2 worm cellular contexts compared by ENCODE assay signal in genomic region chrX:8460958-8461357, ce11.
TF ChIP-seq lines count a peak whose summit lies in the region.

No protein-coding gene starts in this region.

TF ChIP-seq in whole organism, L1 larva, 84 proteins besides CTCF, POLR2A, EP300 and RAD21:
- TF ChIP-seq ceh-88 (GFP tag; IDR thresholded peaks at IDR 0.05; lab: Robert Waterston, UW) = no peak
- TF ChIP-seq blmp-1 (tag; optimal IDR thresholded peaks at IDR 0.05; lab: Kevin White, UChicago) = peak; percentile 48
TF ChIP-seq in whole organism, L1 larva: peak in this region for 1.

TF ChIP-seq in whole organism, mixed stage, embryonic, 35 proteins besides CTCF, POLR2A, EP300 and RAD21:
- TF ChIP-seq nhr-76 (tag; optimal IDR thresholded peaks at IDR 0.05; lab: Kevin White, UChicago) (no peak), elt-1 (tag; optimal IDR thresholded peaks at IDR 0.05; lab: Kevin White, UChicago; ENCODE audit: borderline replicate concordance, insufficient read depth) (peak; percentile 60), elt-3 (tag; optimal IDR thresholded peaks at IDR 0.05; lab: Kevin White, UChicago) (no peak), nhr-12 (tag; optimal IDR thresholded peaks at IDR 0.05; lab: Kevin White, UChicago) (no peak), lsy-2 (tag; optimal IDR thresholded peaks at IDR 0.05; lab: Kevin White, UChicago) (no peak), nhr-2 (tag; optimal IDR thresholded peaks at IDR 0.05; lab: Kevin White, UChicago) (no peak)

Comparison
In these comparisons a context has a peak if more than half of its experiments do, and no peak if none do; other contexts are left out.
1. Of the 14 proteins assayed by ChIP-seq in both whole organism, L1 larva and whole organism, mixed stage, embryonic: peak only in whole organism, L1 larva: blmp-1; only in whole organism, mixed stage, embryonic: none; in both: none; in neither: 13.